Fruit fly (Drosophila melanogaster) whole organism, prepupa: Measurements from ENCODE around the gene Vinc.

Experiments used
- CG10669 ChIP-seq: fragments of 200-800 bp; sonication (Bioruptor generic); optimal IDR thresholded peaks from 3 replicates; lab custom pipeline; 2018; ENCODE audit warnings: missing biosample characterization, mild to moderate bottlenecking, missing genetic modification characterization, moderate library complexity
- CG11294 ChIP-seq: fragments of 200-800 bp; sonication (Bioruptor generic); IDR thresholded peaks from 2 replicates; pipeline ENCODE4 v1.3.6; 2022; ENCODE audit warnings: missing biosample characterization, missing genetic modification characterization
- CG11762 ChIP-seq: fragments of 200-800 bp; sonication (Bioruptor generic); optimal IDR thresholded peaks from 3 replicates; lab custom pipeline; 2016; ENCODE audit warnings: missing biosample characterization, missing genetic modification characterization; ENCODE audit not compliant: insufficient read depth
- CG11902 ChIP-seq: fragments of 200-800 bp; sonication (Bioruptor generic); optimal IDR thresholded peaks from 3 replicates; lab custom pipeline; 2016; ENCODE audit warnings: missing biosample characterization, missing genetic modification characterization
- CG15336 ChIP-seq: fragments of 200-800 bp; sonication (Bioruptor generic); IDR thresholded peaks from 2 replicates; pipeline ENCODE4 v1.3.6; 2022; ENCODE audit warnings: missing biosample characterization, missing genetic modification characterization
- CG1621 ChIP-seq: fragments of 200-800 bp; sonication (Bioruptor generic); optimal IDR thresholded peaks from 3 replicates; lab custom pipeline; 2018; ENCODE audit warnings: missing biosample characterization, mild to moderate bottlenecking, missing genetic modification characterization
- CG16779 ChIP-seq: fragments of 200-800 bp; sonication (Bioruptor generic); optimal IDR thresholded peaks from 3 replicates; lab custom pipeline; 2017; ENCODE audit warnings: missing biosample characterization, mild to moderate bottlenecking, missing genetic modification characterization
- CG3032 ChIP-seq: fragments of 200-800 bp; optimal IDR thresholded peaks from 2 replicates; lab custom pipeline; 2019; ENCODE audit warnings: missing biosample characterization, mild to moderate bottlenecking, missing genetic modification characterization, moderate library complexity
- CG31627 ChIP-seq: fragments of 200-800 bp; sonication (Bioruptor generic); optimal IDR thresholded peaks from 3 replicates; lab custom pipeline; 2016; ENCODE audit warnings: missing biosample characterization, missing genetic modification characterization
- CG3919 ChIP-seq: fragments of 200-800 bp; sonication (Bioruptor generic); optimal IDR thresholded peaks from 3 replicates; lab custom pipeline; 2016; ENCODE audit warnings: missing biosample characterization, missing genetic modification characterization
- CG4318 ChIP-seq: fragments of 200-800 bp; sonication (Bioruptor generic); optimal IDR thresholded peaks from 3 replicates; lab custom pipeline; 2017; ENCODE audit warnings: missing biosample characterization, mild to moderate bottlenecking, missing genetic modification characterization
- CG6163 ChIP-seq: fragments of 200-800 bp; sonication (Bioruptor generic); IDR thresholded peaks from 3 replicates; pipeline ENCODE4 v1.3.6; 2022; ENCODE audit warnings: missing biosample characterization, missing genetic modification characterization
- CG6792 ChIP-seq: fragments of 200-800 bp; sonication (Bioruptor generic); optimal IDR thresholded peaks from 3 replicates; lab custom pipeline; 2016; ENCODE audit warnings: missing biosample characterization, missing genetic modification characterization
- CG6808 ChIP-seq: fragments of 200-800 bp; sonication (Bioruptor generic); optimal IDR thresholded peaks from 3 replicates; lab custom pipeline; 2017; ENCODE audit warnings: missing biosample characterization, missing genetic modification characterization, mild to moderate bottlenecking, moderate library complexity, missing genetic modification reagents
- CG6854 ChIP-seq: fragments of 200-800 bp; sonication (Bioruptor generic); optimal IDR thresholded peaks from 2 replicates; lab custom pipeline; 2017; ENCODE audit warnings: missing biosample characterization, mild to moderate bottlenecking, missing genetic modification characterization
- CG7368 ChIP-seq: fragments of 200-800 bp; sonication (Bioruptor generic); optimal IDR thresholded peaks from 3 replicates; lab custom pipeline; 2016; ENCODE audit warnings: missing biosample characterization, missing genetic modification characterization
- CG8119 ChIP-seq: fragments of 200-800 bp; sonication (Bioruptor generic); IDR thresholded peaks from 3 replicates; pipeline ENCODE4 v1.3.6; 2022; ENCODE audit warnings: missing biosample characterization, missing genetic modification characterization
- CG9139 ChIP-seq: fragments of 200-800 bp; sonication (Bioruptor generic); optimal IDR thresholded peaks from 3 replicates; lab custom pipeline; 2017; ENCODE audit warnings: missing biosample characterization, mild to moderate bottlenecking, missing genetic modification characterization
- Eip75B ChIP-seq: fragments of 200-800 bp; sonication (Bioruptor generic); optimal IDR thresholded peaks from 3 replicates; lab custom pipeline; 2016; ENCODE audit warnings: missing biosample characterization, missing genetic modification characterization
- Eip78C ChIP-seq: fragments of 200-800 bp; sonication (Bioruptor generic); peaks from one replicate; lab custom pipeline; 2016; ENCODE audit warnings: missing biosample characterization, missing genetic modification characterization
- Eip93F ChIP-seq: fragments of 200-800 bp; sonication (Bioruptor generic); optimal IDR thresholded peaks from 2 replicates; lab custom pipeline; 2016; ENCODE audit warnings: missing biosample characterization, mild to moderate bottlenecking, missing genetic modification characterization
- Ets21C ChIP-seq: fragments of 200-800 bp; sonication (Bioruptor generic); optimal IDR thresholded peaks from 3 replicates; lab custom pipeline; 2016; ENCODE audit warnings: missing biosample characterization, missing genetic modification characterization
- Hr38 ChIP-seq: sonication (Bioruptor generic); optimal IDR thresholded peaks from 2 replicates; lab custom pipeline; 2016; ENCODE audit warnings: missing biosample characterization, missing genetic modification characterization
- Hr4 ChIP-seq: fragments of 200-800 bp; sonication (Bioruptor generic); optimal IDR thresholded peaks from 3 replicates; lab custom pipeline; 2016; ENCODE audit warnings: missing biosample characterization, missing genetic modification characterization
- Lpt ChIP-seq: fragments of 200-800 bp; sonication (Bioruptor generic); optimal IDR thresholded peaks from 3 replicates; lab custom pipeline; 2016; ENCODE audit warnings: missing biosample characterization, missing genetic modification characterization
- Met ChIP-seq: fragments of 200-800 bp; sonication (Bioruptor generic); optimal IDR thresholded peaks from 3 replicates; lab custom pipeline; 2016; ENCODE audit warnings: missing biosample characterization, missing genetic modification characterization
- Sox14 ChIP-seq: fragments of 200-800 bp; sonication (Bioruptor generic); optimal IDR thresholded peaks from 3 replicates; lab custom pipeline; 2016; ENCODE audit warnings: missing biosample characterization, missing genetic modification characterization
- achi ChIP-seq: fragments of 200-800 bp; sonication (Bioruptor generic); optimal IDR thresholded peaks from 3 replicates; lab custom pipeline; 2016; ENCODE audit warnings: missing biosample characterization, missing genetic modification characterization
- dsx ChIP-seq: fragments of 200-800 bp; optimal IDR thresholded peaks from 3 replicates; lab custom pipeline; 2019; ENCODE audit warnings: missing biosample characterization, mild to moderate bottlenecking, missing genetic modification characterization, moderate library complexity; ENCODE audit not compliant: poor library complexity, severe bottlenecking
- net ChIP-seq: fragments of 200-800 bp; sonication (Bioruptor generic); optimal IDR thresholded peaks from 3 replicates; lab custom pipeline; 2016; ENCODE audit warnings: missing biosample characterization, missing genetic modification characterization
- spab ChIP-seq: fragments of 200-800 bp; sonication (Bioruptor generic); optimal IDR thresholded peaks from 2 replicates; lab custom pipeline; 2017; ENCODE audit warnings: missing biosample characterization, mild to moderate bottlenecking, missing genetic modification characterization, missing genetic modification reagents
- topi ChIP-seq: fragments of 200-800 bp; sonication (Bioruptor generic); optimal IDR thresholded peaks from 3 replicates; lab custom pipeline; 2016; ENCODE audit warnings: missing biosample characterization, missing genetic modification characterization

The Vinc gene

dm6 chrX:2249763-2250162, 27.4 kb upstream of the Vinc start, which contains the start of gene crn:
TSS of gene crn (minus strand) at chrX:2249983.
- TF ChIP-seq Lpt (GFP tag; lab: Kevin White, UChicago) (no peak), CG11762 (GFP tag; lab: Kevin White, UChicago) (no peak)

dm6 chrX:2245931-2246330, 23.6 kb upstream of the Vinc start, which contains the start of gene Or2a:
TSS of gene Or2a (plus strand) at chrX:2246231.
- TF ChIP-seq CG6792 (no peak), CG8119 (no peak), achi (GFP tag; lab: Kevin White, UChicago) (no peak), CG3032 (tag; lab: Kevin White, UChicago) (no peak), dsx (GFP tag; lab: Kevin White, UChicago) (no peak), CG16779 (tag; lab: Kevin White, UChicago) (no peak), CG7368 (no peak), spab (GFP tag; lab: Kevin White, UChicago) (no peak), CG11902 (no peak), CG11294 (GFP tag; lab: Robert Waterston, UW) (no peak), net (GFP tag; lab: Kevin White, UChicago) (no peak), CG3919 (GFP tag; lab: Kevin White, UChicago) (no peak), Eip78C (GFP tag; lab: Kevin White, UChicago) (no peak), Hr38 (GFP tag; lab: Kevin White, UChicago) (no peak)

dm6 chrX:2244753-2245152, 22.4 kb upstream of the Vinc start:
- TF ChIP-seq CG6808 (GFP tag; lab: Kevin White, UChicago) (no peak), Eip75B (GFP tag; lab: Kevin White, UChicago) (no peak), CG31627 (no peak), Hr4 (GFP tag; lab: Kevin White, UChicago) (no peak), Ets21C (GFP tag; lab: Kevin White, UChicago) (no peak), Eip78C (GFP tag; lab: Kevin White, UChicago) (no peak), Sox14 (GFP tag; lab: Kevin White, UChicago) (no peak)

dm6 chrX:2242897-2243296, 20.5 kb upstream of the Vinc start:
- TF ChIP-seq CG15336 (GFP tag; lab: Robert Waterston, UW) (no peak), Hr38 (GFP tag; lab: Kevin White, UChicago) (no peak), Eip75B (GFP tag; lab: Kevin White, UChicago) (no peak), CG1621 (tag; lab: Kevin White, UChicago) (no peak), CG10669 (GFP tag; lab: Kevin White, UChicago) (no peak), Met (GFP tag; lab: Kevin White, UChicago) (no peak), CG6163 (GFP tag; lab: Robert Waterston, UW) (no peak), Eip93F (GFP tag; lab: Kevin White, UChicago) (no peak), CG9139 (GFP tag; lab: Kevin White, UChicago) (no peak)

- no peak for TF ChIP-seq Sox14 (GFP tag; lab: Kevin White, UChicago)
- no peak for TF ChIP-seq CG11762 (GFP tag; lab: Kevin White, UChicago)
- no peak for TF ChIP-seq CG6854 (GFP tag; lab: Kevin White, UChicago)
- TF ChIP-seq CG4318 (GFP tag; lab: Kevin White, UChicago): no peak
- TF ChIP-seq CG1621 (tag; lab: Kevin White, UChicago): no peak
Measured at dm6 chrX:2241842-2242241, 19.5 kb upstream of the Vinc start, which contains the start of gene kz. TSS of gene kz (minus strand) at chrX:2242035.

- TF ChIP-seq CG15336 (GFP tag; lab: Robert Waterston, UW) (0 out of 2 replicates have a peak, but pooled peaks have one; percentile 17), topi (GFP tag; lab: Kevin White, UChicago) (no peak)
Measured at dm6 chrX:2225138-2225537, 2.8 kb upstream of the Vinc start, which contains the start of gene pcx. TSS of gene pcx (plus strand) at chrX:2225296.
